Fruit fly (Drosophila melanogaster): Measurements from ENCODE around the gene CG46304.

The CG46304 gene

dm6 chr2L:18981947-18982579 is 36.0 kb downstream of the CG46304 start (continued):
- TF ChIP-seq CG6792 (GFP tag; optimal IDR thresholded peaks at IDR 0.05) (peak; percentile 58), CG31627 (GFP tag; optimal IDR thresholded peaks at IDR 0.05) (no peak), Hr38 (GFP tag; optimal IDR thresholded peaks at IDR 0.05) (no peak), CG8319 (GFP tag; optimal IDR thresholded peaks at IDR 0.05) (peak; percentile 91), CG11902 (GFP tag; optimal IDR thresholded peaks at IDR 0.05) (no peak), vri (GFP tag; optimal IDR thresholded peaks at IDR 0.05) (no peak), eg (GFP tag; IDR thresholded peaks at IDR 0.05) (peak; percentile 87), salr (GFP tag; optimal IDR thresholded peaks at IDR 0.05) (peak in 1 of 2 experiments; percentile 75), CG6808 (GFP tag; optimal IDR thresholded peaks at IDR 0.05) (peak; percentile 70), fd85E (GFP tag; optimal IDR thresholded peaks at IDR 0.05) (no peak), svp (GFP tag) (peak; percentile 76), Hr4 (GFP tag; optimal IDR thresholded peaks at IDR 0.05) (peak; percentile 88), CG6276 (GFP tag; optimal IDR thresholded peaks at IDR 0.05) (peak; percentile 86), Eip93F (GFP tag; optimal IDR thresholded peaks at IDR 0.05) (no peak), CG6854 (GFP tag; optimal IDR thresholded peaks at IDR 0.05) (no peak), acj6 (GFP tag; optimal IDR thresholded peaks at IDR 0.05) (peak; percentile 55), cyc (GFP tag; optimal IDR thresholded peaks at IDR 0.05) (no peak), spab (GFP tag; optimal IDR thresholded peaks at IDR 0.05) (peak; percentile 58), CG6163 (GFP tag; IDR thresholded peaks at IDR 0.05) (peak; percentile 56; the same call in 2 of the 3 replicates), fkh (GFP tag; optimal IDR thresholded peaks at IDR 0.05) (no peak), Eip78C (GFP tag) (peak; percentile 88), Blimp-1 (GFP tag; optimal IDR thresholded peaks at IDR 0.05) (no peak), esn (GFP tag; optimal IDR thresholded peaks at IDR 0.05) (peak; percentile 51), Lpt (GFP tag; optimal IDR thresholded peaks at IDR 0.05) (peak; percentile 84), OdsH (GFP tag; optimal IDR thresholded peaks at IDR 0.05) (peak; percentile 71)

- no peak for TF ChIP-seq Blimp-1 (GFP tag; optimal IDR thresholded peaks at IDR 0.05)
- no peak for TF ChIP-seq CG4318 (GFP tag; optimal IDR thresholded peaks at IDR 0.05)
- TF ChIP-seq vri (GFP tag; optimal IDR thresholded peaks at IDR 0.05) = no peak
- peak; percentile 33 for TF ChIP-seq pdm3 (GFP tag; optimal IDR thresholded peaks at IDR 0.05)
- TF ChIP-seq topi (GFP tag; optimal IDR thresholded peaks at IDR 0.05) = no peak
- TF ChIP-seq CG8119 (GFP tag; IDR thresholded peaks at IDR 0.05) = 0 out of 3 replicates have a peak, but pooled peaks have one; percentile 16
- TF ChIP-seq Eip78C (GFP tag) = peak; percentile 73
- TF ChIP-seq Sox14 (GFP tag; optimal IDR thresholded peaks at IDR 0.05) = peak; percentile 48
- TF ChIP-seq CG10631 (GFP tag; optimal IDR thresholded peaks at IDR 0.05) = peak; percentile 34
- TF ChIP-seq CG8632 (GFP tag; optimal IDR thresholded peaks at IDR 0.05) = peak; percentile 19
- peak; percentile 0 for TF ChIP-seq achi (GFP tag; optimal IDR thresholded peaks at IDR 0.05)
- peak; percentile 17 for TF ChIP-seq Eip75B (GFP tag; optimal IDR thresholded peaks at IDR 0.05)
- TF ChIP-seq CG6276 (GFP tag; optimal IDR thresholded peaks at IDR 0.05) = no peak
- peak; percentile 68 for TF ChIP-seq svp (GFP tag)
- TF ChIP-seq Gug (GFP tag; IDR thresholded peaks at IDR 0.05) = no peak
- TF ChIP-seq CG32006 (GFP tag; optimal IDR thresholded peaks at IDR 0.05) = peak; percentile 36
- TF ChIP-seq esn (GFP tag; optimal IDR thresholded peaks at IDR 0.05) = peak; percentile 52
- TF ChIP-seq ss (GFP tag; optimal IDR thresholded peaks at IDR 0.05) = peak in 1 of 2 experiments; percentile 28
- TF ChIP-seq Met (GFP tag; optimal IDR thresholded peaks at IDR 0.05) = peak; percentile 42
- peak; percentile 5 for TF ChIP-seq CG6792 (GFP tag; optimal IDR thresholded peaks at IDR 0.05)
- TF ChIP-seq Hr38 (GFP tag; optimal IDR thresholded peaks at IDR 0.05) = no peak
- peak; percentile 33 for TF ChIP-seq CG34406 (GFP tag; optimal IDR thresholded peaks at IDR 0.05)
- no peak for TF ChIP-seq CG7368 (GFP tag; optimal IDR thresholded peaks at IDR 0.05)
- TF ChIP-seq Lpt (GFP tag; optimal IDR thresholded peaks at IDR 0.05) = no peak
- no peak for TF ChIP-seq CG3919 (GFP tag; optimal IDR thresholded peaks at IDR 0.05)
- TF ChIP-seq CG11762 (GFP tag; optimal IDR thresholded peaks at IDR 0.05; ENCODE audit: insufficient read depth) = no peak
- peak; percentile 52 for TF ChIP-seq CG31627 (GFP tag; optimal IDR thresholded peaks at IDR 0.05)
- TF ChIP-seq net (GFP tag; optimal IDR thresholded peaks at IDR 0.05) = no peak
- TF ChIP-seq Ets96B (tag; optimal IDR thresholded peaks at IDR 0.05) = peak; percentile 30
- no peak for TF ChIP-seq fd59A (GFP tag; optimal IDR thresholded peaks at IDR 0.05)
- TF ChIP-seq Hr4 (GFP tag; optimal IDR thresholded peaks at IDR 0.05) = no peak
- no peak for TF ChIP-seq CG6808 (GFP tag; optimal IDR thresholded peaks at IDR 0.05)
- peak; percentile 35 for TF ChIP-seq Hr39 (GFP tag; optimal IDR thresholded peaks at IDR 0.05)
- no peak for TF ChIP-seq salr (GFP tag; optimal IDR thresholded peaks at IDR 0.05)
Observed at dm6 chr2L:18982826-18983758, 37.0 kb downstream of the CG46304 start.
